Fruit fly (Drosophila melanogaster): ENCODE measurements around the gene bif.
A peak's percentile ranks its signal among the peaks of the same experiment; 100 is the strongest.

Gene bif

DNA sequence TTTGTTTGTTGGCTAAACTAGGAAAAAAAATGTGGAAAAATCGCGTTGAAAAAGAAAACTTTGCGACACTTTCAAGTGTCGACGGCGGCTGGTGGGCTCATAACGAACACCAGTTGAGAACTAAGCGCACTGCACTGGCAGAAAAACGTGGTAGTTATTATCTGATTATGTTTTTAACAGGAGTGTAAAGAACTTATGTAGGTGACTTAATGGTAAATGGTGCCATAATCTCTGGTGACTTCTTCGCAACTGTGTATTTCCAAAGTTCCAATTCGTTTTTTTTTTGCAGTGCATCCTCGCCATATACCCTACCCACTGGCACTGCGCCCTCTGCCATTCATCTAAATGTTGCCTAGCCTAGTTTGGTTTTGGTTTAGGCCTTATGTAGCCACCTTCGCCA is 25.8 kb upstream of the bif start (continued):
- TF ChIP-seq CG12219 (GFP tag; optimal IDR thresholded peaks at IDR 0.05) (peak; percentile 1), CG1603 (tag; optimal IDR thresholded peaks at IDR 0.05) (peak; percentile 64), amos (GFP tag; IDR thresholded peaks at IDR 0.05; ENCODE audit: partially characterized antibody) (no peak), Trl (optimal IDR thresholded peaks at IDR 0.05) (no peak), Trl (GFP tag; optimal IDR thresholded peaks at IDR 0.05) (peak; percentile 19), lmd (GFP tag; IDR thresholded peaks at IDR 0.05) (peak; percentile 57), E2f1 (GFP tag; IDR thresholded peaks at IDR 0.05) (peak; percentile 37; the same call in 1 of the 2 replicates), bcd (GFP tag; optimal IDR thresholded peaks at IDR 0.05) (peak; percentile 22), lab (GFP tag; optimal IDR thresholded peaks at IDR 0.05) (peak; percentile 59), Blimp-1 (GFP tag; optimal IDR thresholded peaks at IDR 0.05) (peak; percentile 34), CG12155 (GFP tag; optimal IDR thresholded peaks at IDR 0.05) (no peak), ci (GFP tag; IDR thresholded peaks at IDR 0.05) (0 out of 3 replicates have a peak, but pooled peaks have one; percentile 47), CG7556 (GFP tag; optimal IDR thresholded peaks at IDR 0.05) (peak; percentile 4), vvl (GFP tag; IDR thresholded peaks at IDR 0.05) (0 out of 2 replicates have a peak, but pooled peaks have one; percentile 31), chif (GFP tag; optimal IDR thresholded peaks at IDR 0.05) (peak; percentile 12 to 47), fru (optimal IDR thresholded peaks at IDR 0.05) (no peak), CG4360 (GFP tag; IDR thresholded peaks at IDR 0.05) (no peak), CG31388 (GFP tag; optimal IDR thresholded peaks at IDR 0.05) (no peak), CG13287 (GFP tag; IDR thresholded peaks at IDR 0.05; ENCODE audit: partially characterized antibody) (no peak), vnd (GFP tag; IDR thresholded peaks at IDR 0.05; ENCODE audit: partially characterized antibody) (no peak), CG15269 (tag; optimal IDR thresholded peaks at IDR 0.05) (peak; percentile 12), dysf (GFP tag; IDR thresholded peaks at IDR 0.05) (0 out of 3 replicates have a peak, but pooled peaks have one; percentile 17), ken (GFP tag; IDR thresholded peaks at IDR 0.05) (0 out of 3 replicates have a peak, but pooled peaks have one; percentile 57), CG3838 (GFP tag; optimal IDR thresholded peaks at IDR 0.05) (no peak), Ptx1 (GFP tag; IDR thresholded peaks at IDR 0.05) (peak; percentile 32; the same call in 1 of the 2 replicates), Xbp1 (GFP tag; optimal IDR thresholded peaks at IDR 0.05) (peak; percentile 46), CG8089 (GFP tag; optimal IDR thresholded peaks at IDR 0.05) (no peak), CG2678 (tag; optimal IDR thresholded peaks at IDR 0.05) (peak; percentile 33), esg (GFP tag; conservative IDR thresholded peaks at IDR 0.05) (peak; percentile 24; the same call in 1 of the 2 replicates), tin (GFP tag; optimal IDR thresholded peaks at IDR 0.05) (peak; percentile 40), slp2 (GFP tag; optimal IDR thresholded peaks at IDR 0.05) (peak; percentile 4), ttk (GFP tag; IDR thresholded peaks at IDR 0.05) (peak; percentile 48; the same call in 1 of the 2 replicates)

dm6 chrX:11657140-11657539 is 21.6 kb upstream of the bif start:
- peak; percentile 25; the same call in 1 of the 2 replicates for TF ChIP-seq ap (GFP tag; IDR thresholded peaks at IDR 0.05)
- no peak for TF ChIP-seq cad (GFP tag; optimal IDR thresholded peaks at IDR 0.05)
- peak; percentile 23 for TF ChIP-seq abd-A (tag; optimal IDR thresholded peaks at IDR 0.05)
- TF ChIP-seq CG13424 (tag; optimal IDR thresholded peaks at IDR 0.05): peak; percentile 65
- peak; percentile 67 for TF ChIP-seq vvl (GFP tag; IDR thresholded peaks at IDR 0.05)
- TF ChIP-seq Fer2 (tag; optimal IDR thresholded peaks at IDR 0.05): no peak
- no peak for TF ChIP-seq NC2β (GFP tag; optimal IDR thresholded peaks at IDR 0.05)
- peak; percentile 49 for TF ChIP-seq CG12744 (GFP tag; optimal IDR thresholded peaks at IDR 0.05)
- peak; percentile 40 for TF ChIP-seq CG12659 (GFP tag; optimal IDR thresholded peaks at IDR 0.05)
- no peak for TF ChIP-seq maf-S (GFP tag; optimal IDR thresholded peaks at IDR 0.05)
- no peak for TF ChIP-seq CG8765 (GFP tag; IDR thresholded peaks at IDR 0.05)
- TF ChIP-seq CG9437 (GFP tag; optimal IDR thresholded peaks at IDR 0.05): no peak
- TF ChIP-seq Gug (GFP tag; IDR thresholded peaks at IDR 0.05): no peak
- TF ChIP-seq Mes4 (GFP tag; optimal IDR thresholded peaks at IDR 0.05): no peak
- TF ChIP-seq caup (GFP tag; optimal IDR thresholded peaks at IDR 0.05; ENCODE audit: severe bottlenecking): peak; percentile 35
- peak; percentile 54; the same call in 1 of the 3 replicates for TF ChIP-seq zfh1 (GFP tag; IDR thresholded peaks at IDR 0.05)
- no peak for TF ChIP-seq crp (GFP tag; optimal IDR thresholded peaks at IDR 0.05)
- peak; percentile 32; the same call in 2 of the 3 replicates for TF ChIP-seq B-H1 (GFP tag; IDR thresholded peaks at IDR 0.05)
- peak; percentile 48 for TF ChIP-seq CG9817 (tag; optimal IDR thresholded peaks at IDR 0.05)
- peak; percentile 22 for TF ChIP-seq zf30C (GFP tag; optimal IDR thresholded peaks at IDR 0.05)
- peak; percentile 53; the same call in 1 of the 2 replicates for TF ChIP-seq ranshi (GFP tag; IDR thresholded peaks at IDR 0.05)
- peak; percentile 24 for TF ChIP-seq CG1603 (tag; optimal IDR thresholded peaks at IDR 0.05)

Measured in whole organism, embryonic.